Fruit fly (Drosophila melanogaster): ENCODE data around the gene CG12541.

DNA sequence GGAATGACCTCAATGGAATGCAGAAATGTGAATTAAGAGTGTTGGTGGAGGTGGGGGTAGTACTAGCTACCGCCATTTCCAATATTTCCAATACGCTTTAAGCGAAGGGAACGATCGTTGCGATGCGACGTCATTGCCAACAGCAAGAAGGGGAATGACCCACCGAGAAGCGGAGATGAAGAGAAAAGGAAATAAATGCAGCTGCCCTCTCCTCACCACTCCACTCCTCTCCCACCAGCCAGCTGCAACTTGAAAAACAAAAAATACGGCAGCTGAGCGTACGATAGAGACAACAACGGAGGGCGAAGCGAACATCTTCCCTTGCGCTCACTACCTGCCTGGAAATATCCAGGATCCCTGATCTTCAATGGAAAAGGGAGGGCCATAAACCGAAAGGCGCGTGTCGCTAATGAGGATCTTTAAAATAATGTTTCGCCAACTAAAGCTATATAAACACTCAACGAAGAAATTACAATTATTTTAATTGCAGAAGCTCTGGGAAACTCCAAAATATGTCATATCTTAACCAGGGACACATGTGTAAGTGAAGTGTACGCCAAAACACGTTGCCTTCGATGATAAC is 30.2 kb upstream of the CG12541 start:
- TF ChIP-seq CG8478 (optimal IDR thresholded peaks at IDR 0.05) (no peak), CTCF (optimal IDR thresholded peaks at IDR 0.05) (no peak)

Measured in S2 (cell line).